Fruit fly (Drosophila melanogaster) S2 (cell line): Measurements from ENCODE around the gene Det.

ENCODE experiments used
- CG8478 ChIP-seq: fragments of >200 bp; optimal IDR thresholded peaks from 2 replicates; lab custom pipeline; 2018
- CTCF ChIP-seq, 2 experiments: fragments of >200 bp; optimal IDR thresholded peaks; 2 replicates each; lab custom pipeline; 2018

- TF ChIP-seq CG8478 (lab: Kevin White, UChicago): no peak
- TF ChIP-seq CTCF (optimal IDR thresholded peaks at IDR 0.05; lab: Kevin White, UChicago): no peak
Observed at dm6 chr3R:17192009-17192408, 42.5 kb downstream of the Det start.
